Worm (Caenorhabditis elegans) whole organism, L3 larva: ENCODE measurements around the gene T18D3.9.

Experiments used
- R02D3.7 ChIP-seq: fragments of 150-350 bp; optimal IDR thresholded peaks from 2 replicates; lab custom pipeline; 2014; ENCODE audit warnings: missing biosample characterization, missing genetic modification characterization
- aly-2 ChIP-seq: fragments of 150-350 bp; optimal IDR thresholded peaks from 2 replicates; lab custom pipeline; 2014; ENCODE audit warnings: missing biosample characterization, missing genetic modification characterization
- ama-1 ChIP-seq: fragments of 150-350 bp; optimal IDR thresholded peaks from 2 replicates; lab custom pipeline; 2018
- ceh-16 ChIP-seq: sonication (generic microtip); optimal IDR thresholded peaks from 2 replicates; lab custom pipeline; 2017; ENCODE audit warnings: missing biosample characterization, missing genetic modification characterization
- ceh-28 ChIP-seq: fragments of 150-350 bp; optimal IDR thresholded peaks from 2 replicates; lab custom pipeline; 2014; ENCODE audit warnings: missing biosample characterization, missing genetic modification reagents, missing genetic modification characterization
- ceh-82 ChIP-seq: fragments of 150-350 bp; optimal IDR thresholded peaks from 2 replicates; lab custom pipeline; 2014; ENCODE audit warnings: missing biosample characterization, missing genetic modification characterization
- ceh-9 ChIP-seq: sonication (generic microtip); optimal IDR thresholded peaks from 2 replicates; lab custom pipeline; 2018; ENCODE audit warnings: missing biosample characterization, missing genetic modification characterization
- egl-27 ChIP-seq: sonication (generic microtip); optimal IDR thresholded peaks from 4 replicates; lab custom pipeline; 2017; ENCODE audit warnings: missing biosample characterization, missing genetic modification reagents, missing genetic modification characterization
- egl-5 ChIP-seq: fragments of 150-350 bp; optimal IDR thresholded peaks from 2 replicates; lab custom pipeline; 2017; ENCODE audit warnings: missing biosample characterization, missing genetic modification reagents, missing genetic modification characterization, inconsistent platforms
- elt-1 ChIP-seq: fragments of 150-350 bp; optimal IDR thresholded peaks from 2 replicates; lab custom pipeline; 2014; ENCODE audit warnings: missing biosample characterization, missing genetic modification characterization
- elt-2 ChIP-seq: sonication (generic microtip); optimal IDR thresholded peaks from 2 replicates; lab custom pipeline; 2016; ENCODE audit warnings: missing genetic modification reagents, mild to moderate bottlenecking, missing genetic modification characterization, missing compliant biosample characterization
- elt-3 ChIP-seq, 3 experiments: fragments of 150-350 bp in 1 of 3; sonication (generic microtip) in 2 of 3; optimal IDR thresholded peaks; 2 replicates in 2 of 3; 4 replicates in 1 of 3; lab custom pipeline; 2014 to 2017; ENCODE audit warnings: missing biosample characterization in 3 of 3, missing genetic modification characterization in 3 of 3
- eor-1 ChIP-seq, 2 experiments: fragments of 150-350 bp; optimal IDR thresholded peaks; 2 replicates each; lab custom pipeline; 2014 to 2018; ENCODE audit warnings: missing biosample characterization in 2 of 2, missing genetic modification characterization in 2 of 2
- fkh-10 ChIP-seq: sonication (generic microtip); optimal IDR thresholded peaks from 2 replicates; lab custom pipeline; 2017; ENCODE audit warnings: missing biosample characterization, missing genetic modification reagents, missing genetic modification characterization
- fkh-2 ChIP-seq: fragments of 150-350 bp; optimal IDR thresholded peaks from 2 replicates; lab custom pipeline; 2014; ENCODE audit warnings: missing biosample characterization, missing genetic modification reagents, missing genetic modification characterization
- jun-1 ChIP-seq: fragments of 150-350 bp; optimal IDR thresholded peaks from 2 replicates; lab custom pipeline; 2014; ENCODE audit warnings: missing biosample characterization, missing genetic modification reagents, missing genetic modification characterization
- lin-15B ChIP-seq: fragments of 150-350 bp; optimal IDR thresholded peaks from 2 replicates; lab custom pipeline; 2014; ENCODE audit warnings: missing biosample characterization, missing genetic modification characterization
- lin-39 ChIP-seq: fragments of 150-350 bp; optimal IDR thresholded peaks from 2 replicates; lab custom pipeline; 2018; ENCODE audit warnings: missing biosample characterization, missing genetic modification reagents, missing genetic modification characterization
- lsy-12 ChIP-seq: sonication (generic microtip); optimal IDR thresholded peaks from 2 replicates; lab custom pipeline; 2016; ENCODE audit warnings: mild to moderate bottlenecking, missing genetic modification characterization, missing compliant biosample characterization
- mdl-1 ChIP-seq: fragments of 150-350 bp; optimal IDR thresholded peaks from 2 replicates; lab custom pipeline; 2014; ENCODE audit warnings: missing biosample characterization, missing genetic modification characterization
- mml-1 ChIP-seq: fragments of 150-350 bp; sonication (generic microtip); optimal IDR thresholded peaks from 3 replicates; lab custom pipeline; 2014; ENCODE audit warnings: missing biosample characterization, missing genetic modification characterization
- nfya-1 ChIP-seq: sonication (generic microtip); optimal IDR thresholded peaks from 2 replicates; lab custom pipeline; 2017; ENCODE audit warnings: missing genetic modification characterization, mild to moderate bottlenecking, missing compliant biosample characterization, antibody characterized with exemption, moderate library complexity; ENCODE audit not compliant: insufficient read depth
- nhr-23 ChIP-seq: fragments of 150-350 bp; optimal IDR thresholded peaks from 2 replicates; lab custom pipeline; 2014; ENCODE audit warnings: missing biosample characterization, missing genetic modification reagents, missing genetic modification characterization
- nhr-25 ChIP-seq: sonication (generic microtip); optimal IDR thresholded peaks from 2 replicates; lab custom pipeline; 2017; ENCODE audit warnings: missing biosample characterization, missing genetic modification characterization
- nhr-28 ChIP-seq: fragments of 150-350 bp; optimal IDR thresholded peaks from 2 replicates; lab custom pipeline; 2014; ENCODE audit warnings: missing biosample characterization, missing genetic modification characterization
- nhr-43 ChIP-seq: sonication (generic microtip); optimal IDR thresholded peaks from 2 replicates; lab custom pipeline; 2016; ENCODE audit warnings: mild to moderate bottlenecking, missing genetic modification characterization, missing compliant biosample characterization; ENCODE audit not compliant: poor library complexity, severe bottlenecking
- nhr-76 ChIP-seq: fragments of 150-350 bp; sonication (generic microtip); optimal IDR thresholded peaks from 5 replicates; lab custom pipeline; 2014; ENCODE audit warnings: missing biosample characterization, missing genetic modification characterization
- pha-4 ChIP-seq: fragments of 150-350 bp; optimal IDR thresholded peaks from 2 replicates; lab custom pipeline; 2014; ENCODE audit warnings: missing biosample characterization, missing genetic modification reagents, missing genetic modification characterization
- pqm-1 ChIP-seq: fragments of 150-350 bp; optimal IDR thresholded peaks from 2 replicates; lab custom pipeline; 2017; ENCODE audit warnings: missing biosample characterization, missing genetic modification characterization, inconsistent platforms
- sea-2 ChIP-seq: fragments of 150-350 bp; sonication (generic microtip); optimal IDR thresholded peaks from 4 replicates; lab custom pipeline; 2014; ENCODE audit warnings: missing biosample characterization, missing genetic modification reagents, missing genetic modification characterization
- skn-1 ChIP-seq: fragments of 150-350 bp; optimal IDR thresholded peaks from 2 replicates; lab custom pipeline; 2014; ENCODE audit warnings: missing biosample characterization, missing genetic modification characterization
- tbx-2 ChIP-seq: sonication (generic microtip); optimal IDR thresholded peaks from 2 replicates; lab custom pipeline; 2016; ENCODE audit warnings: mild to moderate bottlenecking, missing genetic modification characterization, missing compliant biosample characterization
- unc-39 ChIP-seq: sonication (generic microtip); optimal IDR thresholded peaks from 4 replicates; lab custom pipeline; 2017; ENCODE audit warnings: missing biosample characterization, missing genetic modification characterization
- unc-62 ChIP-seq: fragments of 150-350 bp; sonication (generic microtip); optimal IDR thresholded peaks from 4 replicates; lab custom pipeline; 2014; ENCODE audit warnings: missing biosample characterization, missing genetic modification reagents, missing genetic modification characterization
- zag-1 ChIP-seq: fragments of 150-350 bp; optimal IDR thresholded peaks from 2 replicates; lab custom pipeline; 2014; ENCODE audit warnings: missing biosample characterization, missing genetic modification characterization
- ztf-11 ChIP-seq: fragments of 150-350 bp; optimal IDR thresholded peaks from 2 replicates; lab custom pipeline; 2014; ENCODE audit warnings: missing biosample characterization, missing genetic modification characterization
- ztf-4 ChIP-seq: fragments of 150-350 bp; optimal IDR thresholded peaks from 2 replicates; lab custom pipeline; 2014; ENCODE audit warnings: missing biosample characterization, missing genetic modification characterization

The T18D3.9 gene

ce11 chrX:12425427-12425826 is 28.8 kb downstream of the T18D3.9 start, which contains the start of gene T24D3.2:
Gene T24D3.2 (plus strand): TSS chrX:12425730.
- TF ChIP-seq nhr-23 (tag; lab: Kevin White, UChicago) (peak; percentile 80), lin-15B (tag; lab: Kevin White, UChicago) (no peak), ceh-16 (tag; lab: Kevin White, UChicago) (no peak), nhr-28 (tag; lab: Kevin White, UChicago) (no peak), lsy-12 (tag; lab: Kevin White, UChicago) (no peak), pha-4 (tag; lab: Kevin White, UChicago) (no peak), tbx-2 (peak; percentile 30), lin-39 (tag; lab: Kevin White, UChicago) (no peak), nhr-25 (tag; lab: Kevin White, UChicago) (peak; percentile 70), egl-27 (tag; lab: Kevin White, UChicago) (peak; percentile 12), R02D3.7 (tag; lab: Kevin White, UChicago) (peak; percentile 18), zag-1 (tag; lab: Kevin White, UChicago) (no peak), aly-2 (tag; lab: Kevin White, UChicago) (no peak), ceh-28 (tag; lab: Kevin White, UChicago) (peak; percentile 61), ceh-82 (tag; lab: Kevin White, UChicago) (no peak), elt-2 (no peak), jun-1 (tag; lab: Kevin White, UChicago) (no peak), sea-2 (GFP tag; lab: Kevin White, UChicago) (no peak), pqm-1 (tag; lab: Kevin White, UChicago) (no peak), unc-39 (no peak), skn-1 (tag; lab: Kevin White, UChicago) (no peak), egl-5 (tag; lab: Kevin White, UChicago) (no peak), ztf-11 (tag; lab: Kevin White, UChicago) (no peak), nhr-76 (tag; lab: Kevin White, UChicago) (peak; percentile 80), mdl-1 (tag; lab: Kevin White, UChicago) (peak; percentile 13), ztf-4 (no peak), unc-62 (GFP tag; lab: Kevin White, UChicago) (peak; percentile 20), ama-1 (no peak), eor-1 (tag; optimal IDR thresholded peaks at IDR 0.05; lab: Kevin White, UChicago) (no peak), nhr-43 (tag; lab: Kevin White, UChicago) (peak; percentile 91), elt-3 (tag; optimal IDR thresholded peaks at IDR 0.05; lab: Kevin White, UChicago) (peak; percentile 42 to 88 (median 53))

ce11 chrX:12422580-12422979 is 31.7 kb downstream of the T18D3.9 start:
- TF ChIP-seq fkh-10 (GFP tag; lab: Kevin White, UChicago): no peak
- TF ChIP-seq nhr-25 (tag; lab: Kevin White, UChicago): peak; percentile 19
- TF ChIP-seq nhr-43 (tag; lab: Kevin White, UChicago): peak; percentile 34
- TF ChIP-seq fkh-2 (tag; lab: Kevin White, UChicago): no peak
- TF ChIP-seq ztf-4: no peak
- peak; percentile 68 for TF ChIP-seq nhr-23 (tag; lab: Kevin White, UChicago)
- TF ChIP-seq ceh-9 (tag; lab: Kevin White, UChicago): no peak
- TF ChIP-seq mml-1: no peak
- TF ChIP-seq unc-62 (GFP tag; lab: Kevin White, UChicago): peak; percentile 17
- TF ChIP-seq ztf-11 (tag; lab: Kevin White, UChicago): no peak

- TF ChIP-seq nfya-1 (tag; lab: Kevin White, UChicago) (peak; percentile 7), elt-1 (tag; lab: Kevin White, UChicago) (no peak), lin-39 (tag; lab: Kevin White, UChicago) (peak; percentile 12)
Measured at ce11 chrX:12415832-12416231, 38.4 kb downstream of the T18D3.9 start.

- peak; percentile 37 for TF ChIP-seq elt-2
- no peak for TF ChIP-seq R02D3.7 (tag; lab: Kevin White, UChicago)
Measured at ce11 chrX:12413941-12414340, 40.3 kb downstream of the T18D3.9 start, which contains the start of gene lin-2. Gene lin-2 (minus strand): TSS chrX:12414041.
